Worm (Caenorhabditis elegans) whole organism, L2 larva: Measurements from ENCODE around the gene pals-29.

ENCODE experiments used
- C34F6.9 ChIP-seq: fragments of 150-350 bp; optimal IDR thresholded peaks from 2 replicates; lab custom pipeline; 2014; ENCODE audit warnings: missing biosample characterization, missing genetic modification characterization
- F13H6.1 ChIP-seq: sonication (generic microtip); optimal IDR thresholded peaks from 2 replicates; lab custom pipeline; 2016; ENCODE audit warnings: missing genetic modification characterization, missing compliant biosample characterization
- R02D3.7 ChIP-seq: fragments of 150-350 bp; optimal IDR thresholded peaks from 2 replicates; lab custom pipeline; 2014; ENCODE audit warnings: missing biosample characterization, missing genetic modification characterization
- Y55F3AM.14 ChIP-seq: fragments of 200-800 bp; sonication (Bioruptor generic); optimal IDR thresholded peaks from 2 replicates; lab custom pipeline; 2018; ENCODE audit warnings: mild to moderate bottlenecking, missing genetic modification characterization, missing compliant biosample characterization
- aly-2 ChIP-seq: fragments of 150-350 bp; optimal IDR thresholded peaks from 2 replicates; lab custom pipeline; 2014; ENCODE audit warnings: missing biosample characterization, missing genetic modification characterization
- ama-1 ChIP-seq: fragments of 150-350 bp; optimal IDR thresholded peaks from 2 replicates; lab custom pipeline; 2018; ENCODE audit warnings: inconsistent platforms
- blmp-1 ChIP-seq: sonication (generic microtip); optimal IDR thresholded peaks from 2 replicates; lab custom pipeline; 2017; ENCODE audit warnings: missing genetic modification characterization, mild to moderate bottlenecking, missing compliant biosample characterization, antibody characterized with exemption, moderate library complexity; ENCODE audit not compliant: insufficient read depth
- ceh-16 ChIP-seq: fragments of 150-350 bp; optimal IDR thresholded peaks from 2 replicates; lab custom pipeline; 2014; ENCODE audit warnings: missing biosample characterization, missing genetic modification characterization
- ceh-82 ChIP-seq: fragments of 150-350 bp; optimal IDR thresholded peaks from 2 replicates; lab custom pipeline; 2014; ENCODE audit warnings: missing biosample characterization, missing genetic modification characterization
- dmd-4 ChIP-seq: sonication (generic microtip); optimal IDR thresholded peaks from 2 replicates; lab custom pipeline; 2017; ENCODE audit warnings: missing biosample characterization, missing genetic modification characterization
- egl-27 ChIP-seq: sonication (generic microtip); optimal IDR thresholded peaks from 3 replicates; lab custom pipeline; 2017; ENCODE audit warnings: missing biosample characterization, missing genetic modification reagents, missing genetic modification characterization
- elt-3 ChIP-seq: sonication (generic microtip); optimal IDR thresholded peaks from 2 replicates; lab custom pipeline; 2017; ENCODE audit warnings: missing biosample characterization, missing genetic modification characterization
- fos-1 ChIP-seq: fragments of 150-350 bp; optimal IDR thresholded peaks from 2 replicates; lab custom pipeline; 2014; ENCODE audit warnings: missing biosample characterization, missing genetic modification characterization
- gmeb-1 ChIP-seq: fragments of 150-350 bp; optimal IDR thresholded peaks from 2 replicates; lab custom pipeline; 2014; ENCODE audit warnings: missing biosample characterization, missing genetic modification characterization
- lin-11 ChIP-seq: fragments of 150-350 bp; sonication (generic microtip); optimal IDR thresholded peaks from 2 replicates; lab custom pipeline; 2014; ENCODE audit warnings: missing biosample characterization, missing genetic modification characterization, inconsistent platforms, mixed read lengths
- mab-5 ChIP-seq: fragments of 150-350 bp; optimal IDR thresholded peaks from 2 replicates; lab custom pipeline; 2014; ENCODE audit warnings: missing biosample characterization, missing genetic modification characterization
- mbf-1 ChIP-seq: sonication (generic microtip); optimal IDR thresholded peaks from 2 replicates; lab custom pipeline; 2017; ENCODE audit warnings: missing biosample characterization, missing genetic modification characterization
- mdl-1 ChIP-seq, 2 experiments: fragments of 150-350 bp in 1 of 2; sonication (generic microtip) in 1 of 2; optimal IDR thresholded peaks; 2 replicates each; lab custom pipeline; 2017; ENCODE audit warnings: missing biosample characterization in 2 of 2, missing genetic modification characterization in 2 of 2
- nhr-10 ChIP-seq: sonication (generic microtip); optimal IDR thresholded peaks from 2 replicates; lab custom pipeline; 2017; ENCODE audit warnings: missing biosample characterization, missing genetic modification characterization
- nhr-11 ChIP-seq: fragments of 150-350 bp; optimal IDR thresholded peaks from 2 replicates; lab custom pipeline; 2014; ENCODE audit warnings: missing biosample characterization, missing genetic modification characterization
- nhr-12 ChIP-seq: fragments of 150-350 bp; optimal IDR thresholded peaks from 2 replicates; lab custom pipeline; 2014; ENCODE audit warnings: missing biosample characterization, missing genetic modification characterization
- nhr-129 ChIP-seq: fragments of 150-350 bp; optimal IDR thresholded peaks from 2 replicates; lab custom pipeline; 2014; ENCODE audit warnings: missing biosample characterization, missing genetic modification characterization
- nhr-21 ChIP-seq: fragments of 150-350 bp; optimal IDR thresholded peaks from 2 replicates; lab custom pipeline; 2014; ENCODE audit warnings: missing biosample characterization, missing genetic modification characterization
- nhr-23 ChIP-seq: fragments of 150-350 bp; optimal IDR thresholded peaks from 2 replicates; lab custom pipeline; 2014; ENCODE audit warnings: missing biosample characterization, missing genetic modification reagents, missing genetic modification characterization
- nhr-237 ChIP-seq: fragments of 150-350 bp; optimal IDR thresholded peaks from 2 replicates; lab custom pipeline; 2014; ENCODE audit warnings: missing biosample characterization, missing genetic modification characterization
- nhr-25 ChIP-seq: fragments of 150-350 bp; sonication (generic microtip); optimal IDR thresholded peaks from 3 replicates; lab custom pipeline; 2014; ENCODE audit warnings: missing biosample characterization, missing genetic modification characterization
- nhr-6 ChIP-seq: fragments of 150-350 bp; optimal IDR thresholded peaks from 2 replicates; lab custom pipeline; 2014; ENCODE audit warnings: missing biosample characterization, missing genetic modification characterization
- peb-1 ChIP-seq: fragments of 150-350 bp; optimal IDR thresholded peaks from 2 replicates; lab custom pipeline; 2014; ENCODE audit warnings: missing biosample characterization, missing genetic modification characterization
- sem-4 ChIP-seq: fragments of 150-350 bp; optimal IDR thresholded peaks from 2 replicates; lab custom pipeline; 2014; ENCODE audit warnings: missing biosample characterization, missing genetic modification reagents, missing genetic modification characterization
- sma-3 ChIP-seq: sonication (generic microtip); optimal IDR thresholded peaks from 2 replicates; lab custom pipeline; 2016; ENCODE audit warnings: missing genetic modification reagents, missing genetic modification characterization, missing compliant biosample characterization
- snpc-4 ChIP-seq: fragments of 150-350 bp; optimal IDR thresholded peaks from 2 replicates; lab custom pipeline; 2014; ENCODE audit warnings: missing biosample characterization, missing genetic modification characterization
- unc-39 ChIP-seq: fragments of 150-350 bp; optimal IDR thresholded peaks from 2 replicates; lab custom pipeline; 2014; ENCODE audit warnings: missing biosample characterization, missing genetic modification characterization
- unc-62 ChIP-seq: fragments of 150-350 bp; optimal IDR thresholded peaks from 2 replicates; lab custom pipeline; 2014; ENCODE audit warnings: missing biosample characterization, missing genetic modification reagents, missing genetic modification characterization
- ztf-1 ChIP-seq: fragments of 200-800 bp; sonication (Bioruptor generic); conservative IDR thresholded peaks from 2 replicates; pipeline ENCODE4 v1.3.6; 2022; ENCODE audit warnings: missing genetic modification characterization, missing compliant biosample characterization
- ztf-11 ChIP-seq: sonication (generic microtip); optimal IDR thresholded peaks from 2 replicates; lab custom pipeline; 2017; ENCODE audit warnings: missing biosample characterization, missing genetic modification characterization

Gene pals-29

ce11 chrIV:14573068-14573467, 30.7 kb upstream of the pals-29 start:
- TF ChIP-seq nhr-6, result no peak
- TF ChIP-seq nhr-11, result no peak
- TF ChIP-seq egl-27 (tag; lab: Kevin White, UChicago), result no peak
- no peak for TF ChIP-seq C34F6.9
- no peak for TF ChIP-seq unc-39 (tag; lab: Kevin White, UChicago)
- no peak for TF ChIP-seq mab-5 (tag; lab: Kevin White, UChicago)
- no peak for TF ChIP-seq Y55F3AM.14
- no peak for TF ChIP-seq elt-3 (tag; lab: Kevin White, UChicago)
- no peak for TF ChIP-seq lin-11
- no peak for TF ChIP-seq sem-4 (tag; lab: Kevin White, UChicago)
- no peak for TF ChIP-seq gmeb-1
- TF ChIP-seq unc-62 (GFP tag; lab: Kevin White, UChicago), result no peak
- no peak for TF ChIP-seq ztf-11 (tag; lab: Kevin White, UChicago)
- no peak for TF ChIP-seq fos-1
- no peak for TF ChIP-seq R02D3.7
- no peak for TF ChIP-seq aly-2
- TF ChIP-seq nhr-25 (tag; lab: Kevin White, UChicago), result no peak
- TF ChIP-seq nhr-237 (tag; lab: Kevin White, UChicago), result no peak

DNA sequence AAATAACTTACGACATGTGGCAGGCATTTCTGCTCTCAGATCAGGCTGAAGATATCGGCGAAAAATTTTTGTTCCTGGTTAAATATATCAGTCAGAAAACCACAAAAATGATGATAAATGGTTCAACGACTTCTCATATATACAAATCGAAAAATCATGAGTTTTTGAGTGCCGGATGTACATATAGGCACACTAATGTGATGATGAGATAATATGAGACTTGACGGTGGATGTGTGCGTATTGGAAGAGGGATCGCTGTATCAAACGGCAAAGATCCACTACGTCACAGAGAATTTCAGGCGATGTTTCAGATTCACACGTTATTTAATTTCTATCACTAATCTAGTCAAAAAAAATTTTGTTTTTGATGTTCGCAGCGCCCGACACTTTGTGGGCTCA, 30.2 kb upstream of the pals-29 start, which contains the start of gene glb-34:
glb-34 (minus strand) TSS at position 101 of the 400 bp plus-strand sequence.
- TF ChIP-seq ama-1 (no peak), C34F6.9 (no peak), sem-4 (tag; lab: Kevin White, UChicago) (no peak), blmp-1 (tag; lab: Kevin White, UChicago) (no peak)

DNA sequence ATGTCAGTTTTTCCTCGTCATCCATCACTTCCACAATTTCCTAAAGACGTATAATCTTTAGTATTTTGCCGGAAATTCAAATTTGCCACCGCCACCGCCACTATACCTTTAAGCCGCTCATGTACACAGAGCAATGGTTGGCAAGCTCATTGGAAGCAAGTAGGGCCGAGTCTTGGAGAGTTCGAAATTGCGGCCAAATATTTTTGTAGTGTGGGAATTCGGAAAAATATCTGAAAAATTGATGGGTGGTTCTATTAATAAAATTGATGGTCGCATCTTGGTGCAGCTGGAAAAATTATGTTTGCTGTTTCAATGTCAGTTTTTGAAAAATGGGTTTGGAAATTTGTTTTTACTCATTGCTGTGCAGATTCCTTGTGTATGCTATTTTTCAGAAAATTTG, 29.2 kb upstream of the pals-29 start:
- TF ChIP-seq nhr-129 (tag; lab: Kevin White, UChicago) (no peak), snpc-4 (no peak), nhr-237 (tag; lab: Kevin White, UChicago) (no peak), nhr-12 (tag; lab: Kevin White, UChicago) (no peak), R02D3.7 (no peak), unc-62 (GFP tag; lab: Kevin White, UChicago) (no peak), egl-27 (tag; lab: Kevin White, UChicago) (no peak), sem-4 (tag; lab: Kevin White, UChicago) (no peak), mdl-1 (tag; optimal IDR thresholded peaks at IDR 0.05; lab: Kevin White, UChicago) (no peak), ztf-11 (tag; lab: Kevin White, UChicago) (no peak), nhr-23 (tag; lab: Kevin White, UChicago) (no peak), dmd-4 (tag; lab: Kevin White, UChicago) (no peak), nhr-10 (no peak)

- TF ChIP-seq peb-1 (tag; lab: Kevin White, UChicago) (no peak), sma-3 (GFP tag; lab: Kevin White, UChicago) (no peak), lin-11 (no peak), blmp-1 (tag; lab: Kevin White, UChicago) (no peak)
- TF ChIP-seq, all 48 proteins: peak for 0
Observed at ce11 chrIV:14565062-14565461, 22.6 kb upstream of the pals-29 start, which contains the start of gene Y57G11B.2. Y57G11B.2 (plus strand) TSS chrIV:14565362.

DNA sequence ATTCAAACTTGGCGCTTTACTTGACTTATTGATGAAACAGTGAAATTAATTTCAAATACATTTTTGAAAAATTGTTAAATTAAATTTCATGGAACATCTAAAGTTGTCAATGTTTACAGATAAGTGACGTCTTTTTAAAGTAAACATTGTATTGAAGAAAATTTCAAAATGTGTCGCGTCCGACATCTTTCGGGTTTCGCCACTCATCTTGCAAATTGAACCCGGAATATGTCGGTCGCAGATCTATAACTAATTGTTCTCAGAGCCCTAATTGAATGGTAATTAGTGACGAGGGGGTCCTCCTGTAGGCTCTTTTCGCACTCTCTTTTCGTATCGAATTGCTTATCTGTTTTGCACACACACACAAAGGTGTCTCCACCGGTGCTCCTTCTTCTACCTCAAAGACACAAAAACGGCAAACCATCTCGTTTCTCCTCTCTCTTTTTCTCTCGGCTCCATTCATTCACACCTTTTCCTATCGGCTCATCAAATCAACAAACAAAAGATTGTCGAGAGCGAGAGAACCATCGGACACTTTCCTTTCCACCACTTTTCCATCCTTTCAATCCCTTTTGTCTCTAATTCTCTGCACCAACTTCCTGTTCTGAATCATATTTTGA, 20.3 kb upstream of the pals-29 start:
- TF ChIP-seq ceh-82 (tag; lab: Kevin White, UChicago), result no peak
- TF ChIP-seq F13H6.1 (tag; lab: Kevin White, UChicago), result peak; percentile 9
- no peak for TF ChIP-seq mbf-1 (tag; lab: Kevin White, UChicago)
- TF ChIP-seq sem-4 (tag; lab: Kevin White, UChicago), result no peak
- peak; percentile 19 for TF ChIP-seq fos-1
- TF ChIP-seq nhr-6, result no peak
- no peak for TF ChIP-seq nhr-21 (tag; lab: Kevin White, UChicago)
- no peak for TF ChIP-seq ceh-16 (tag; lab: Kevin White, UChicago)
- no peak for TF ChIP-seq ztf-1 (GFP tag; lab: Robert Waterston, UW)
- no peak for TF ChIP-seq nhr-25 (tag; lab: Kevin White, UChicago)
- peak; percentile 50 for TF ChIP-seq nhr-129 (tag; lab: Kevin White, UChicago)
- TF ChIP-seq snpc-4, result peak; percentile 25
- no peak for TF ChIP-seq unc-62 (GFP tag; lab: Kevin White, UChicago)
